Fruit fly (Drosophila melanogaster) whole organism: ENCODE measurements around the gene Pop5.

ENCODE experiments used
- CG8478 ChIP-seq: fragments of >200 bp; optimal IDR thresholded peaks from 2 replicates; lab custom pipeline; 2018; ENCODE audit warnings: inconsistent platforms
- Dll ChIP-seq: fragments of >200 bp; optimal IDR thresholded peaks from 2 replicates; lab custom pipeline; 2017

DNA sequence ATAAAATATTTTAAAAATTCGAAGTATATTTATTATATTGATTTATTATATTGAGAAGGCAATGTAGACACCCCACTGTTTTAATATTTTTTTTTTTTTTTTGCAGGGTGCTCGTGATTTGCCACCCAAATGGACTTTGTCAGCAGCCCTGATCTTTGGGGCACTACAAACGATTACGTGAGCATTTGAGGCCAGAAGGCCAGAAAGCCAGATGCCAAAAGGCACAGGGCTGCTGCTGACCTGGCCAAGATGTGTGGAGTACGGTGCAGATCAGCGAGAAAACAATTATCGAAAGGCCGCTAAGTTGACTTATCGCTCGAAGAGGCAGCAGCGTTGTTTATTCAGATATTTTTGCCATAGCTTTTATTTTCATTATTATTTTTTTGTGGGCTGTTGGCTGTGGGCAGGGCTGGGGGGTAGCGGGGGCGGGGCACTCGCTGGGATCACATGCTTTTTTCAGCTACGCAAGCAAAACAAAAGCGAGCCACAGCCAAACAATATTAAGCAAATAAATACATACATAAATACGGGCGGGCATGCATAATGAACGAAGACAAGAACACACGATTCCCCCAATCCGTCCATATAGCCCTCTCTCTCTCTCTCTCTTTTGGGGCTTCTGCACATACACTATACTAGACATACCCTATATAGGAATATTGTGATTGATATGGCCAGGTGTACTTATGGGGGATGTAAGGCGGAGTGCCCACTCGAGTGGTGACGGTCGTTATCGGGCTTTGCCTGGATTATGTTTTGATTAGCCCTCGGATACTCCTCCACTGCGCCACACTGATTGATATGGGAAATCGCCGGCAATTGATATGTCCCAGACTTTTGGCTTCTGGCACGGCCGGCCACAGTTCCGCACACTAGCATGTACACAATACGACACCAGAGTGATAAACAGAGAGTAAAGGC, 41.3 kb downstream of the Pop5 start:
- no peak for TF ChIP-seq Dll (lab: Kevin White, UChicago)
- TF ChIP-seq CG8478 (lab: Kevin White, UChicago) = no peak
